Worm (Caenorhabditis elegans): ENCODE data around the gene sna-2.

- TF ChIP-seq lin-13 (tag; optimal IDR thresholded peaks at IDR 0.05) (no peak), nhr-28 (tag; optimal IDR thresholded peaks at IDR 0.05) (no peak), snpc-4 (tag; optimal IDR thresholded peaks at IDR 0.05) (no peak), drap-1 (GFP tag; optimal IDR thresholded peaks at IDR 0.05) (no peak), unc-39 (tag; optimal IDR thresholded peaks at IDR 0.05) (no peak), nhr-12 (tag; optimal IDR thresholded peaks at IDR 0.05) (no peak), zip-8 (tag; optimal IDR thresholded peaks at IDR 0.05) (no peak), sptf-1 (tag; optimal IDR thresholded peaks at IDR 0.05) (no peak), mep-1 (tag; optimal IDR thresholded peaks at IDR 0.05) (peak; percentile 32), ces-1 (GFP tag; optimal IDR thresholded peaks at IDR 0.05) (peak; percentile 47), unc-62 (GFP tag; optimal IDR thresholded peaks at IDR 0.05) (no peak), pha-4 (tag; optimal IDR thresholded peaks at IDR 0.05) (no peak), elt-1 (tag; optimal IDR thresholded peaks at IDR 0.05; ENCODE audit: borderline replicate concordance, insufficient read depth) (no peak), nhr-76 (tag; optimal IDR thresholded peaks at IDR 0.05) (no peak)
Measured at ce11 chrIV:9777535-9777934, at the start of gene sna-2.
